Worm (Caenorhabditis elegans) whole organism, L4 larva: Measurements from ENCODE around the gene srab-21.

ENCODE experiments used
- F10B5.3 ChIP-seq: sonication (generic microtip); optimal IDR thresholded peaks from 2 replicates; lab custom pipeline; 2016; ENCODE audit warnings: mild to moderate bottlenecking, missing genetic modification characterization, missing compliant biosample characterization
- R02D3.7 ChIP-seq: fragments of 150-350 bp; sonication (generic microtip); optimal IDR thresholded peaks from 3 replicates; lab custom pipeline; 2014; ENCODE audit warnings: missing biosample characterization, missing genetic modification characterization
- ama-1 ChIP-seq: fragments of 150-350 bp; optimal IDR thresholded peaks from 2 replicates; lab custom pipeline; 2014; ENCODE audit warnings: inconsistent platforms, mixed read lengths
- fkh-10 ChIP-seq: fragments of 150-350 bp; optimal IDR thresholded peaks from 2 replicates; lab custom pipeline; 2014; ENCODE audit warnings: missing biosample characterization, missing genetic modification reagents, missing genetic modification characterization
- fos-1 ChIP-seq: fragments of 150-350 bp; optimal IDR thresholded peaks from 2 replicates; lab custom pipeline; 2014; ENCODE audit warnings: missing biosample characterization, missing genetic modification characterization
- lsy-2 ChIP-seq, 2 experiments: fragments of 150-350 bp in 1 of 2; sonication (generic microtip) in 1 of 2; optimal IDR thresholded peaks; 2 replicates each; lab custom pipeline; 2014 to 2017; ENCODE audit warnings: missing biosample characterization in 2 of 2, missing genetic modification characterization in 2 of 2
- nhr-28 ChIP-seq: fragments of 150-350 bp; optimal IDR thresholded peaks from 2 replicates; lab custom pipeline; 2014; ENCODE audit warnings: missing biosample characterization, missing genetic modification characterization

DNA sequence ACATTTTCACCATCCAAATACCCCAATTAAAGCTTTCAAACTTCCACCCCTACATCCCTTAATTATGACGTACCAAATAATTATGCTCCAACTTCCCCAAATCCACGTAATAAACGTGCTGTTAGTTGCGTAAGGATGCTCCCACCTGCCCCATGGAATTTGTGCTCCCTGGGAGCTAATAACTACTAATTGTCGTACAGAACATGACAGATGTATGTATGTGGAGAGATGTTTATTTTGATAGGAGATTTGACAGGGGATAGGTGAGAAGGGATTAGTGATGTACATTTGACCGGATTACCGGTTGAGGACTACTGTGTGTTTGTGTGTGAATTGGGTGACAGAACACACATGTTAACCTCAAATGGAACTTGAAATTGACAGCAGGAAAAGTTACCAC lies 25.6 kb upstream of the srab-21 start:
- TF ChIP-seq lsy-2 (tag; optimal IDR thresholded peaks at IDR 0.05; lab: Kevin White, UChicago) (no peak), ama-1 (lab: Kevin White, UChicago) (no peak), F10B5.3 (tag; lab: Kevin White, UChicago) (no peak), R02D3.7 (tag; lab: Kevin White, UChicago) (no peak), fkh-10 (no peak), fos-1 (no peak), nhr-28 (tag; lab: Kevin White, UChicago) (no peak)
